Fruit fly (Drosophila melanogaster): ENCODE data around the gene CG46468.

Gene CG46468

dm6 chr2L:9581582-9581981 lies 16.3 kb upstream of the CG46468 start, which contains the start of gene gcm:
TSS of gene gcm (minus strand) at chr2L:9581745.
- TF ChIP-seq noc (tag; optimal IDR thresholded peaks at IDR 0.05) = no peak

- TF ChIP-seq noc (tag; optimal IDR thresholded peaks at IDR 0.05) = no peak
Measured at dm6 chr2L:9579538-9579937, 14.3 kb upstream of the CG46468 start, which contains the start of gene CG31709. TSS of gene CG31709 (minus strand) at chr2L:9579638.

- peak; percentile 67 for TF ChIP-seq noc (tag; optimal IDR thresholded peaks at IDR 0.05)
Measured at dm6 chr2L:9576269-9576933, 11.2 kb upstream of the CG46468 start, which contains the start of gene Mtpalpha. TSS of gene Mtpalpha (minus strand) at chr2L:9576769.

dm6 chr2L:9570673-9571193 lies 5.5 kb upstream of the CG46468 start:
- no peak for TF ChIP-seq noc (tag; optimal IDR thresholded peaks at IDR 0.05)

dm6 chr2L:9569588-9570434 lies 4.6 kb upstream of the CG46468 start:
- TF ChIP-seq noc (tag; optimal IDR thresholded peaks at IDR 0.05) = peak; percentile 98

- TF ChIP-seq noc (tag; optimal IDR thresholded peaks at IDR 0.05) = no peak
Measured at dm6 chr2L:9569131-9569530, 3.9 kb upstream of the CG46468 start.

dm6 chr2L:9568360-9569088 lies 3.3 kb upstream of the CG46468 start, which contains the start of gene brwl:
TSS of gene brwl (plus strand) at chr2L:9568890.
- TF ChIP-seq noc (tag; optimal IDR thresholded peaks at IDR 0.05) = peak; percentile 99

- TF ChIP-seq noc (tag; optimal IDR thresholded peaks at IDR 0.05) = peak; percentile 81
Measured at dm6 chr2L:9567398-9567856, 2.2 kb upstream of the CG46468 start.

- no peak for TF ChIP-seq noc (tag; optimal IDR thresholded peaks at IDR 0.05)
Measured at dm6 chr2L:9566656-9567055, 1.4 kb upstream of the CG46468 start, which contains the start of gene jp. TSS of gene jp (minus strand) at chr2L:9566750.

dm6 chr2L:9564527-9564926 lies 711 bp downstream of the CG46468 start:
- TF ChIP-seq noc (tag; optimal IDR thresholded peaks at IDR 0.05) = peak; percentile 18

- no peak for TF ChIP-seq noc (tag; optimal IDR thresholded peaks at IDR 0.05)
Measured at dm6 chr2L:9562713-9563112, 2.5 kb downstream of the CG46468 start.

dm6 chr2L:9560045-9560587 lies 5.1 kb downstream of the CG46468 start:
- no peak for TF ChIP-seq noc (tag; optimal IDR thresholded peaks at IDR 0.05)

- no peak for TF ChIP-seq noc (tag; optimal IDR thresholded peaks at IDR 0.05)
Measured at dm6 chr2L:9557858-9558257, 7.4 kb downstream of the CG46468 start.

- TF ChIP-seq noc (tag; optimal IDR thresholded peaks at IDR 0.05) = no peak
Measured at dm6 chr2L:9550880-9551279, 14.4 kb downstream of the CG46468 start.

dm6 chr2L:9545511-9545910 lies 19.7 kb downstream of the CG46468 start, which contains the start of gene CG13114:
TSS of gene CG13114 (plus strand) at chr2L:9545811.
- no peak for TF ChIP-seq noc (tag; optimal IDR thresholded peaks at IDR 0.05)

All from whole organism, larva.